Fruit fly (Drosophila melanogaster): Measurements from ENCODE around the gene CG32262.

DNA sequence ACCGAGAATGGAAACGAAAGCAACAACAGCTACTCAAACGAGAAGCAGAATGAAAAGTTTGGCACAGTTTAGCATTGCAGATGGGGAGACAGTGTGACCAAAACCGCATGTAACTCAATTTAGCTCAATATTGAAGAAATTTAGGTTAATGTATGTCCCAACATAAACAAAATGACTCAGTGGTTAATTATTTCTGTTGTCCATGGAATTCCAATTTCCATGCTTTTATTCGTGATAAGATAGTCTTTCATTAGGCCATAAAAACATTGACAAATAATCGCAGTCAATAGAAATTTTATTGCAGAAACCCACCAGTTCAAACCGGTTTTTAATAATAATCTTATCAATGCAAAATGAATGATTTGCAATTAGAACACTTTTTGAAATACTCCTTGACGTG is 8.2 kb downstream of the CG32262 start:
- TF ChIP-seq CG1621 (tag; optimal IDR thresholded peaks at IDR 0.05) (no peak), vri (GFP tag; optimal IDR thresholded peaks at IDR 0.05) (no peak), Gug (GFP tag; IDR thresholded peaks at IDR 0.05) (no peak), CG6792 (GFP tag; optimal IDR thresholded peaks at IDR 0.05) (no peak), Sox14 (GFP tag; optimal IDR thresholded peaks at IDR 0.05) (no peak)

All from whole organism, prepupa.